Fruit fly (Drosophila melanogaster) S2 (cell line): ENCODE results near the gene CG12035.

Source experiments
- CG8478 ChIP-seq: fragments of >200 bp; optimal IDR thresholded peaks from 2 replicates; lab custom pipeline; 2018
- CTCF ChIP-seq, 2 experiments: fragments of >200 bp; optimal IDR thresholded peaks; 2 replicates each; lab custom pipeline; 2018

DNA sequence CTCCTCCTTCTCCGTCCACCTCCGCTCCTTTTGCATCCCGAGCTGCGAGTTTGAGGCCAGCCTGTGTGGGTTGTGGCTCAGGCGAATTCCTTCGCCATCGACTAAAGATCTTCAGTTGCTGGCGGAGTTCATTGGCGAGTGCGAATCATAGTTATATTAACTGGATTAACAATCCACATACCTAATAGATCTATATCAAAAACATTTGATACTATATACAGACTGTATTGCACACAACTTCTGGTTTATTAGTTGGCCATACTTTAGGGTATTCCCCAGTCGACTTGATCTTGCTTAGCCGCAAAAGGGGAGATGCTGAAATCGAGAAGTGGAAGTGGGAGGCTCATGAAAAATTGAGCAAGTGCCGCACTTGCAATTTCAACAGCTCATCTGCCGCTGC, 31.3 kb upstream of the CG12035 start:
- TF ChIP-seq CG8478 (lab: Kevin White, UChicago) (no peak), CTCF (optimal IDR thresholded peaks at IDR 0.05; lab: Kevin White, UChicago) (no peak)
